Worm (Caenorhabditis elegans) whole organism, mixed stage, embryonic: ENCODE measurements around the gene bca-1.

Source experiments
- ceh-39 ChIP-seq: fragments of 150-350 bp; optimal IDR thresholded peaks from 2 replicates; lab custom pipeline; 2014; ENCODE audit warnings: missing biosample characterization, missing genetic modification characterization
- cnd-1 ChIP-seq: fragments of 200-800 bp; sonication (Bioruptor generic); optimal IDR thresholded peaks from 2 replicates; lab custom pipeline; 2018; ENCODE audit warnings: mild to moderate bottlenecking, missing genetic modification characterization, missing compliant biosample characterization
- elt-3 ChIP-seq: fragments of 150-350 bp; optimal IDR thresholded peaks from 2 replicates; lab custom pipeline; 2014; ENCODE audit warnings: missing biosample characterization, missing genetic modification characterization
- lsy-2 ChIP-seq: fragments of 150-350 bp; optimal IDR thresholded peaks from 2 replicates; lab custom pipeline; 2014; ENCODE audit warnings: missing biosample characterization, missing genetic modification characterization
- mep-1 ChIP-seq: fragments of 150-350 bp; optimal IDR thresholded peaks from 2 replicates; lab custom pipeline; 2017; ENCODE audit warnings: missing biosample characterization, missing genetic modification reagents, missing genetic modification characterization, inconsistent platforms
- nhr-237 ChIP-seq: fragments of 150-350 bp; optimal IDR thresholded peaks from 2 replicates; lab custom pipeline; 2014; ENCODE audit warnings: missing biosample characterization, missing genetic modification characterization
- nhr-28 ChIP-seq: fragments of 150-350 bp; optimal IDR thresholded peaks from 2 replicates; lab custom pipeline; 2014; ENCODE audit warnings: missing biosample characterization, missing genetic modification characterization
- snpc-4 ChIP-seq: fragments of 150-350 bp; optimal IDR thresholded peaks from 2 replicates; lab custom pipeline; 2014; ENCODE audit warnings: missing biosample characterization, missing genetic modification characterization
- ztf-11 ChIP-seq: fragments of 150-350 bp; optimal IDR thresholded peaks from 2 replicates; lab custom pipeline; 2014; ENCODE audit warnings: missing biosample characterization, missing genetic modification characterization

- no peak for TF ChIP-seq mep-1 (tag; lab: Kevin White, UChicago)
- no peak for TF ChIP-seq ztf-11 (tag; lab: Kevin White, UChicago)
- no peak for TF ChIP-seq nhr-237
- no peak for TF ChIP-seq cnd-1 (tag; lab: Kevin White, UChicago)
- no peak for TF ChIP-seq lsy-2 (tag; lab: Kevin White, UChicago)
- TF ChIP-seq elt-3 (tag; lab: Kevin White, UChicago): no peak
- TF ChIP-seq ceh-39 (tag; lab: Kevin White, UChicago): no peak
- TF ChIP-seq nhr-28: no peak
- no peak for TF ChIP-seq snpc-4 (tag; lab: Kevin White, UChicago)
Observed at ce11 chrX:6247869-6248268, 43.3 kb upstream of the bca-1 start.
